Fruit fly (Drosophila melanogaster) whole organism, embryonic: ENCODE results near the gene CG17224.

Experiments
- Bgb ChIP-seq: fragments of 200-800 bp; sonication (Bioruptor generic); IDR thresholded peaks from 2 replicates; pipeline ENCODE4 v1.3.6; 2022; ENCODE audit warnings: missing biosample characterization, missing genetic modification characterization; ENCODE audit not compliant: partially characterized antibody
- CG10462 ChIP-seq: fragments of 200-800 bp; sonication (Bioruptor generic); optimal IDR thresholded peaks from 2 replicates; lab custom pipeline; 2016; ENCODE audit warnings: missing biosample characterization, missing genetic modification characterization
- CG11247 ChIP-seq: fragments of 200-800 bp; sonication (Bioruptor generic); IDR thresholded peaks from 2 replicates; pipeline ENCODE4 v1.3.6; 2022; ENCODE audit warnings: missing biosample characterization, missing genetic modification characterization
- CG12219 ChIP-seq: fragments of 200-800 bp; sonication (Bioruptor generic); optimal IDR thresholded peaks from 3 replicates; lab custom pipeline; 2018; ENCODE audit warnings: missing biosample characterization, mild to moderate bottlenecking, missing genetic modification characterization
- CG12659 ChIP-seq: fragments of 200-800 bp; sonication (Bioruptor generic); optimal IDR thresholded peaks from 3 replicates; lab custom pipeline; 2017; ENCODE audit warnings: mild to moderate bottlenecking, missing biosample characterization, missing genetic modification reagents, missing genetic modification characterization
- CG14860 ChIP-seq: fragments of 200-800 bp; sonication (Bioruptor generic); IDR thresholded peaks from 3 replicates; pipeline ENCODE4 v1.3.6; 2022; ENCODE audit warnings: missing biosample characterization, missing genetic modification characterization; ENCODE audit not compliant: partially characterized antibody
- CG17186 ChIP-seq: fragments of 200-800 bp; sonication (Bioruptor generic); optimal IDR thresholded peaks from 3 replicates; lab custom pipeline; 2017; ENCODE audit warnings: missing biosample characterization, missing genetic modification reagents, missing genetic modification characterization
- CG17829 ChIP-seq: fragments of 200-800 bp; optimal IDR thresholded peaks from 2 replicates; lab custom pipeline; 2019; ENCODE audit warnings: missing biosample characterization, mild to moderate bottlenecking, missing genetic modification characterization, moderate library complexity
- CG1792 ChIP-seq: fragments of 200-800 bp; sonication (Bioruptor generic); optimal IDR thresholded peaks from 2 replicates; lab custom pipeline; 2016; ENCODE audit warnings: missing biosample characterization, missing genetic modification characterization
- CG2202 ChIP-seq: fragments of 200-800 bp; sonication (Bioruptor generic); optimal IDR thresholded peaks from 2 replicates; lab custom pipeline; 2018; ENCODE audit warnings: missing biosample characterization, mild to moderate bottlenecking, missing genetic modification characterization
- CG2678 ChIP-seq: fragments of 200-800 bp; sonication (Bioruptor generic); optimal IDR thresholded peaks from 3 replicates; lab custom pipeline; 2019; ENCODE audit warnings: missing biosample characterization, mild to moderate bottlenecking, missing genetic modification characterization, moderate library complexity
- CG30020 ChIP-seq: fragments of 200-800 bp; optimal IDR thresholded peaks from 2 replicates; lab custom pipeline; 2019; ENCODE audit warnings: missing biosample characterization, mild to moderate bottlenecking, missing genetic modification characterization, moderate library complexity
- CG3065 ChIP-seq: fragments of 200-800 bp; sonication (Bioruptor generic); optimal IDR thresholded peaks from 2 replicates; lab custom pipeline; 2016; ENCODE audit warnings: missing biosample characterization, missing genetic modification characterization
- CG5180 ChIP-seq: fragments of 200-800 bp; sonication (Bioruptor generic); optimal IDR thresholded peaks from 3 replicates; lab custom pipeline; 2017; ENCODE audit warnings: missing biosample characterization, missing genetic modification characterization, mild to moderate bottlenecking, moderate library complexity, missing genetic modification reagents
- CG6791 ChIP-seq: fragments of 200-800 bp; sonication (Bioruptor generic); IDR thresholded peaks from 3 replicates; pipeline ENCODE4 v1.3.6; 2022; ENCODE audit warnings: missing biosample characterization, missing genetic modification characterization; ENCODE audit not compliant: partially characterized antibody
- CG7271 ChIP-seq: fragments of 200-800 bp; sonication (Bioruptor generic); optimal IDR thresholded peaks from 2 replicates; lab custom pipeline; 2018; ENCODE audit warnings: missing biosample characterization, mild to moderate bottlenecking, missing genetic modification characterization, moderate library complexity
- CG7556 ChIP-seq: fragments of 200-800 bp; sonication (Bioruptor generic); optimal IDR thresholded peaks from 2 replicates; lab custom pipeline; 2017; ENCODE audit warnings: missing biosample characterization, mild to moderate bottlenecking, missing genetic modification characterization
- CG7963 ChIP-seq: fragments of 200-800 bp; sonication (Bioruptor generic); IDR thresholded peaks from 3 replicates; pipeline ENCODE4 v1.3.6; 2022; ENCODE audit warnings: missing biosample characterization, missing genetic modification characterization; ENCODE audit not compliant: partially characterized antibody
- CG8765 ChIP-seq: fragments of 200-800 bp; sonication (Bioruptor generic); IDR thresholded peaks from 2 replicates; pipeline ENCODE4 v1.3.6; 2022; ENCODE audit warnings: missing biosample characterization, missing genetic modification characterization
- CG9932 ChIP-seq: fragments of 200-800 bp; sonication (Bioruptor generic); IDR thresholded peaks from 2 replicates; pipeline ENCODE4 v1.3.6; 2022; ENCODE audit warnings: missing biosample characterization, missing genetic modification characterization
- Camta ChIP-seq: fragments of 200-800 bp; sonication (Bioruptor generic); optimal IDR thresholded peaks from 2 replicates; lab custom pipeline; 2016; ENCODE audit warnings: missing biosample characterization, missing genetic modification characterization
- Doc2 ChIP-seq: fragments of 200-800 bp; sonication (Bioruptor generic); IDR thresholded peaks from 2 replicates; pipeline ENCODE4 v1.3.6; 2022; ENCODE audit warnings: missing biosample characterization, missing genetic modification characterization
- NC2α ChIP-seq: fragments of 200-800 bp; sonication (Bioruptor generic); optimal IDR thresholded peaks from 2 replicates; lab custom pipeline; 2016; ENCODE audit warnings: missing biosample characterization, missing genetic modification characterization
- Neu2 ChIP-seq: fragments of 200-800 bp; sonication (Bioruptor generic); optimal IDR thresholded peaks from 3 replicates; lab custom pipeline; 2016; ENCODE audit warnings: missing biosample characterization, missing genetic modification characterization, borderline replicate concordance
- Nf-YC ChIP-seq: fragments of 200-800 bp; optimal IDR thresholded peaks from 3 replicates; lab custom pipeline; 2019; ENCODE audit warnings: missing biosample characterization, mild to moderate bottlenecking, missing genetic modification characterization, moderate library complexity
- Ravus ChIP-seq: fragments of 200-800 bp; sonication (Bioruptor generic); IDR thresholded peaks from 2 replicates; pipeline ENCODE4 v1.3.6; 2022; ENCODE audit warnings: missing biosample characterization, missing genetic modification characterization
- Rx ChIP-seq: fragments of 200-800 bp; sonication (Bioruptor generic); IDR thresholded peaks from 2 replicates; pipeline ENCODE4 v1.3.6; 2022; ENCODE audit warnings: missing biosample characterization, missing genetic modification characterization
- Six4 ChIP-seq: fragments of 200-800 bp; sonication (Bioruptor generic); optimal IDR thresholded peaks from 2 replicates; lab custom pipeline; 2016; ENCODE audit warnings: missing biosample characterization, missing genetic modification characterization
- Spps ChIP-seq: fragments of 200-800 bp; sonication (Bioruptor generic); optimal IDR thresholded peaks from 2 replicates; lab custom pipeline; 2018; ENCODE audit warnings: missing biosample characterization, mild to moderate bottlenecking, missing genetic modification characterization
- Sry-β ChIP-seq: fragments of 200-800 bp; sonication (Bioruptor generic); optimal IDR thresholded peaks from 2 replicates; lab custom pipeline; 2018; ENCODE audit warnings: missing biosample characterization, mild to moderate bottlenecking, missing genetic modification characterization, moderate library complexity
- Trl ChIP-seq, 3 experiments: fragments of >200 bp in 2 of 3; fragments of 200-800 bp in 1 of 3; sonication (Bioruptor generic) in 1 of 3; optimal IDR thresholded peaks; 2 replicates in 1 of 3; 3 replicates in 2 of 3; lab custom pipeline; 2016 to 2017; ENCODE audit warnings: missing biosample characterization in 1 of 3, missing genetic modification characterization in 1 of 3
- YL-1 ChIP-seq: fragments of 200-800 bp; sonication (Bioruptor generic); optimal IDR thresholded peaks from 3 replicates; lab custom pipeline; 2017; ENCODE audit warnings: missing biosample characterization, mild to moderate bottlenecking, missing genetic modification characterization
- bab2 ChIP-seq: fragments of 200-800 bp; sonication (Bioruptor generic); optimal IDR thresholded peaks from 2 replicates; lab custom pipeline; 2016; ENCODE audit warnings: missing biosample characterization, missing genetic modification characterization
- cad ChIP-seq: fragments of >200 bp; optimal IDR thresholded peaks from 2 replicates; lab custom pipeline; 2017; ENCODE audit warnings: missing biosample characterization, missing genetic modification characterization
- cg ChIP-seq: fragments of 200-800 bp; sonication (Bioruptor generic); optimal IDR thresholded peaks from 3 replicates; lab custom pipeline; 2019; ENCODE audit warnings: missing biosample characterization, mild to moderate bottlenecking, missing genetic modification characterization, moderate library complexity
- fru ChIP-seq: fragments of >200 bp; optimal IDR thresholded peaks from 2 replicates; lab custom pipeline; 2017
- hbn ChIP-seq: fragments of 200-800 bp; sonication (Bioruptor generic); IDR thresholded peaks from 2 replicates; pipeline ENCODE4 v1.3.6; 2022; ENCODE audit warnings: missing biosample characterization, missing genetic modification characterization; ENCODE audit not compliant: partially characterized antibody
- hth ChIP-seq: fragments of >200 bp; optimal IDR thresholded peaks from 2 replicates; lab custom pipeline; 2017; ENCODE audit warnings: inconsistent platforms
- insv ChIP-seq, 2 experiments: fragments of 200-800 bp; sonication (Bioruptor generic); optimal IDR thresholded peaks; 3 replicates each; lab custom pipeline; 2016 to 2018; ENCODE audit warnings: missing biosample characterization in 2 of 2, missing genetic modification characterization in 2 of 2
- kay ChIP-seq: fragments of 200-800 bp; sonication (Bioruptor generic); optimal IDR thresholded peaks from 2 replicates; lab custom pipeline; 2016; ENCODE audit warnings: missing biosample characterization, missing genetic modification characterization
- sens-2 ChIP-seq: fragments of 200-800 bp; sonication (Bioruptor generic); IDR thresholded peaks from 2 replicates; pipeline ENCODE4 v1.3.6; 2022; ENCODE audit warnings: missing biosample characterization, missing genetic modification characterization
- seq ChIP-seq: fragments of 200-800 bp; sonication (Bioruptor generic); IDR thresholded peaks from 2 replicates; pipeline ENCODE4 v1.3.6; 2022; ENCODE audit warnings: missing biosample characterization, missing genetic modification characterization
- shn ChIP-seq: fragments of 200-800 bp; sonication (Bioruptor generic); optimal IDR thresholded peaks from 3 replicates; lab custom pipeline; 2016; ENCODE audit warnings: missing biosample characterization, missing genetic modification characterization
- slp2 ChIP-seq: fragments of 200-800 bp; sonication (Bioruptor generic); optimal IDR thresholded peaks from 2 replicates; lab custom pipeline; 2016; ENCODE audit warnings: missing biosample characterization, missing genetic modification characterization
- sna ChIP-seq: fragments of 200-800 bp; sonication (Bioruptor generic); IDR thresholded peaks from 2 replicates; pipeline ENCODE4 v1.3.6; 2022; ENCODE audit warnings: missing biosample characterization, missing genetic modification characterization; ENCODE audit not compliant: partially characterized antibody
- stwl ChIP-seq: fragments of 200-800 bp; sonication (Bioruptor generic); optimal IDR thresholded peaks from 3 replicates; lab custom pipeline; 2018; ENCODE audit warnings: missing biosample characterization, mild to moderate bottlenecking, missing genetic modification characterization, moderate library complexity
- tap ChIP-seq: fragments of 200-800 bp; optimal IDR thresholded peaks from 3 replicates; lab custom pipeline; 2019; ENCODE audit warnings: missing biosample characterization, mild to moderate bottlenecking, missing genetic modification characterization, moderate library complexity
- ttk ChIP-seq: fragments of 200-800 bp; sonication (Bioruptor generic); IDR thresholded peaks from 2 replicates; pipeline ENCODE4 v2.1.2; 2022; ENCODE audit warnings: missing biosample characterization, missing genetic modification characterization
- twi ChIP-seq: fragments of 200-800 bp; optimal IDR thresholded peaks from 2 replicates; lab custom pipeline; 2019; ENCODE audit warnings: missing biosample characterization, mild to moderate bottlenecking, missing genetic modification characterization, moderate library complexity
- wdn ChIP-seq: fragments of 200-800 bp; sonication (Bioruptor generic); IDR thresholded peaks from 2 replicates; pipeline ENCODE4 v1.3.6; 2022; ENCODE audit warnings: missing biosample characterization, missing genetic modification characterization
- wor ChIP-seq: fragments of 200-800 bp; sonication (Bioruptor generic); IDR thresholded peaks from 2 replicates; pipeline ENCODE4 v1.3.6; 2022; ENCODE audit warnings: missing biosample characterization, missing genetic modification characterization
- zen ChIP-seq: fragments of 200-800 bp; sonication (Bioruptor generic); optimal IDR thresholded peaks from 3 replicates; lab custom pipeline; 2018; ENCODE audit warnings: missing biosample characterization, mild to moderate bottlenecking, missing genetic modification characterization, moderate library complexity

CG17224 gene

DNA sequence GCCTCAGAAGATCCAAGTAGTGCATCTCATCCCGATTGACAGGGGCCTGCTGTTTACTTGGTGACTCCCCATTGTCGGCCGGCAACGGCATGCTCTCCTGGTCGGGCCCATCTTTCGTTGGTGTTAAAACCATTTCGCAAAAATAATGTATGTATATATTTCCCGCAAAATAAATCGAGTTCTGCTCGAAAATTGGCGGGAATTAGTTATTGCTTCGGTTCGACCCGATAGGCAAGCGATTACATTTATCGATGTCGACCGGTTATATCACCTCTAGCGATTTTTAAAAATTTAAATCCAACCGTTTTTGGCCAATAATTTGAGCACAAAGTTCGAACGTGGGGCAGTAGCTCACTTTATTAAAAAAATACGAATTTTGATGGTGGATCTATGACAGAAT, 48.7 kb downstream of the CG17224 start, which contains the start of gene Ts (continued):
- TF ChIP-seq twi (no peak), Spps (tag; lab: Kevin White, UChicago) (no peak), CG6791 (GFP tag; lab: Robert Waterston, UW) (peak; percentile 82), tap (tag; lab: Kevin White, UChicago) (no peak), bab2 (GFP tag; lab: Kevin White, UChicago) (no peak), NC2α (GFP tag; lab: Kevin White, UChicago) (no peak), slp2 (GFP tag; lab: Kevin White, UChicago) (no peak), wdn (GFP tag; lab: Robert Waterston, UW) (no peak), CG17829 (tag; lab: Kevin White, UChicago) (peak; percentile 88), CG9932 (GFP tag; lab: Robert Waterston, UW) (no peak), wor (no peak), zen (tag; lab: Kevin White, UChicago) (no peak), Bgb (GFP tag; lab: Robert Waterston, UW) (peak; percentile 88), Rx (GFP tag; lab: Robert Waterston, UW) (no peak), Doc2 (no peak), CG11247 (GFP tag; lab: Robert Waterston, UW) (no peak), kay (GFP tag; lab: Kevin White, UChicago) (no peak), sna (GFP tag; lab: Robert Waterston, UW) (peak; percentile 70), CG17186 (no peak), CG8765 (GFP tag; lab: Robert Waterston, UW) (no peak), YL-1 (no peak), CG2202 (tag; lab: Kevin White, UChicago) (no peak), insv (GFP tag; optimal IDR thresholded peaks at IDR 0.05; lab: Kevin White, UChicago) (no peak), CG30020 (tag; lab: Kevin White, UChicago) (no peak), CG1792 (GFP tag; lab: Kevin White, UChicago) (no peak), Trl (optimal IDR thresholded peaks at IDR 0.05; lab: Kevin White, UChicago) (no peak), Trl (GFP tag; optimal IDR thresholded peaks at IDR 0.05; lab: Kevin White, UChicago) (no peak), Ravus (GFP tag; lab: Robert Waterston, UW) (no peak), CG7556 (GFP tag; lab: Kevin White, UChicago) (no peak), CG7963 (GFP tag; lab: Robert Waterston, UW) (peak; percentile 63; the same call in 2 of the 3 replicates), CG3065 (GFP tag; lab: Kevin White, UChicago) (no peak), CG10462 (GFP tag; lab: Kevin White, UChicago) (no peak), ttk (no peak), CG12219 (GFP tag; lab: Kevin White, UChicago) (no peak), CG14860 (GFP tag; lab: Robert Waterston, UW) (peak; percentile 58), seq (GFP tag; lab: Robert Waterston, UW) (no peak), Six4 (no peak), Camta (GFP tag; lab: Kevin White, UChicago) (no peak), Neu2 (no peak), hbn (peak; percentile 67), stwl (tag; lab: Kevin White, UChicago) (peak; percentile 54), CG12659 (GFP tag; lab: Kevin White, UChicago) (no peak), hth (lab: Kevin White, UChicago) (no peak), sens-2 (GFP tag; lab: Robert Waterston, UW) (no peak), CG7271 (tag; lab: Kevin White, UChicago) (no peak), Nf-YC (tag; lab: Kevin White, UChicago) (no peak), fru (lab: Kevin White, UChicago) (no peak), Sry-β (GFP tag; lab: Kevin White, UChicago) (no peak), shn (GFP tag; lab: Kevin White, UChicago) (no peak), cad (GFP tag; lab: Kevin White, UChicago) (no peak), CG5180 (GFP tag; lab: Kevin White, UChicago) (no peak), cg (GFP tag; lab: Kevin White, UChicago) (no peak), CG2678 (tag; lab: Kevin White, UChicago) (no peak)
